Worm (Caenorhabditis elegans) whole organism, L1 larva: ENCODE results near the gene ZC239.22.
A peak's percentile ranks its signal among the peaks of the same experiment; 100 is the strongest.

Experiments used
- C04F5.9 ChIP-seq: sonication (generic microtip); optimal IDR thresholded peaks from 2 replicates; lab custom pipeline; 2016; ENCODE audit warnings: missing genetic modification characterization, missing compliant biosample characterization
- C16A3.4 ChIP-seq: fragments of 150-350 bp; optimal IDR thresholded peaks from 2 replicates; lab custom pipeline; 2014; ENCODE audit warnings: missing biosample characterization, missing genetic modification characterization
- C34B4.2 ChIP-seq: sonication (generic microtip); optimal IDR thresholded peaks from 2 replicates; lab custom pipeline; 2017; ENCODE audit warnings: mild to moderate bottlenecking, missing genetic modification characterization, missing compliant biosample characterization
- Y116A8C.19 ChIP-seq: sonication (generic microtip); optimal IDR thresholded peaks from 2 replicates; lab custom pipeline; 2016; ENCODE audit warnings: missing compliant biosample characterization, missing genetic modification characterization, borderline replicate concordance
- aha-1 ChIP-seq: fragments of 150-350 bp; optimal IDR thresholded peaks from 2 replicates; lab custom pipeline; 2014; ENCODE audit warnings: missing biosample characterization, missing genetic modification characterization
- aly-2 ChIP-seq: fragments of 150-350 bp; optimal IDR thresholded peaks from 2 replicates; lab custom pipeline; 2014; ENCODE audit warnings: missing biosample characterization, missing genetic modification characterization
- blmp-1 ChIP-seq: fragments of 150-350 bp; optimal IDR thresholded peaks from 2 replicates; lab custom pipeline; 2014; ENCODE audit warnings: missing biosample characterization, missing genetic modification characterization
- ceh-63 ChIP-seq: fragments of 200-800 bp; sonication (Bioruptor generic); optimal IDR thresholded peaks from 2 replicates; lab custom pipeline; 2018; ENCODE audit warnings: mild to moderate bottlenecking, missing genetic modification characterization, missing compliant biosample characterization
- ceh-88 ChIP-seq: fragments of 200-800 bp; sonication (Bioruptor generic); IDR thresholded peaks from 2 replicates; pipeline ENCODE4 v1.3.6; 2022; ENCODE audit warnings: missing genetic modification characterization, missing compliant biosample characterization
- ces-1 ChIP-seq: fragments of 150-350 bp; optimal IDR thresholded peaks from 2 replicates; lab custom pipeline; 2014; ENCODE audit warnings: missing biosample characterization, missing genetic modification reagents, missing genetic modification characterization
- efl-1 ChIP-seq, 4 experiments: fragments of 150-350 bp; optimal IDR thresholded peaks in 3 of 4; peaks in 1 of 4; 1 replicate in 1 of 4; 2 replicates in 3 of 4; lab custom pipeline; 2014; ENCODE audit warnings: missing biosample characterization in 2 of 4, missing genetic modification characterization in 2 of 4, missing genetic modification reagents in 2 of 4
- egl-13 ChIP-seq: sonication (generic microtip); optimal IDR thresholded peaks from 2 replicates; lab custom pipeline; 2016; ENCODE audit warnings: missing genotype, missing genetic modification reagents, missing genetic modification characterization, missing compliant biosample characterization
- elt-2 ChIP-seq: sonication (generic microtip); optimal IDR thresholded peaks from 2 replicates; lab custom pipeline; 2016; ENCODE audit warnings: missing genetic modification characterization, mild to moderate bottlenecking, inconsistent platforms, missing compliant biosample characterization, missing genetic modification reagents
- elt-3 ChIP-seq, 6 experiments: fragments of 150-350 bp in 1 of 6; sonication (generic microtip); optimal IDR thresholded peaks; 2 replicates each; lab custom pipeline; 2017 to 2018; ENCODE audit warnings: missing biosample characterization in 6 of 6, missing genetic modification characterization in 6 of 6, inconsistent platforms in 1 of 6
- grh-1 ChIP-seq: fragments of 200-800 bp; sonication (Bioruptor generic); IDR thresholded peaks from 2 replicates; pipeline ENCODE4 v1.3.6; 2022; ENCODE audit warnings: missing genetic modification reagents, missing genetic modification characterization, missing compliant biosample characterization
- hlh-17 ChIP-seq: fragments of 200-800 bp; sonication (Bioruptor generic); optimal IDR thresholded peaks from 2 replicates; lab custom pipeline; 2018; ENCODE audit warnings: missing genetic modification characterization, mild to moderate bottlenecking, missing compliant biosample characterization, moderate library complexity, borderline replicate concordance
- hlh-4 ChIP-seq: sonication (generic microtip); optimal IDR thresholded peaks from 2 replicates; lab custom pipeline; 2016; ENCODE audit warnings: mild to moderate bottlenecking, missing genetic modification characterization, missing compliant biosample characterization
- irx-1 ChIP-seq: sonication (generic microtip); optimal IDR thresholded peaks from 2 replicates; lab custom pipeline; 2016; ENCODE audit warnings: missing genetic modification characterization, missing compliant biosample characterization
- lin-13 ChIP-seq: fragments of 150-350 bp; optimal IDR thresholded peaks from 2 replicates; lab custom pipeline; 2014; ENCODE audit warnings: missing biosample characterization, missing genetic modification reagents, missing genetic modification characterization
- lin-14 ChIP-seq: fragments of 200-800 bp; sonication (Bioruptor generic); optimal IDR thresholded peaks from 2 replicates; lab custom pipeline; 2018; ENCODE audit warnings: mild to moderate bottlenecking, missing genetic modification characterization, moderate library complexity, missing compliant biosample characterization
- lin-15B ChIP-seq: fragments of 150-350 bp; sonication (generic microtip); optimal IDR thresholded peaks from 3 replicates; lab custom pipeline; 2014; ENCODE audit warnings: missing biosample characterization, missing genetic modification characterization
- lin-35 ChIP-seq, 2 experiments: fragments of 150-350 bp; optimal IDR thresholded peaks; 2 replicates each; lab custom pipeline; 2014; ENCODE audit warnings: missing biosample characterization in 2 of 2, missing genetic modification characterization in 2 of 2, missing genetic modification reagents in 2 of 2
- lir-3 ChIP-seq: sonication (generic microtip); optimal IDR thresholded peaks from 2 replicates; lab custom pipeline; 2016; ENCODE audit warnings: mild to moderate bottlenecking, missing genetic modification characterization, moderate library complexity, missing compliant biosample characterization; ENCODE audit not compliant: poor library complexity
- lsy-2 ChIP-seq, 2 experiments: fragments of 150-350 bp; optimal IDR thresholded peaks; 2 replicates each; lab custom pipeline; 2014; ENCODE audit warnings: missing biosample characterization in 2 of 2, missing genetic modification characterization in 2 of 2
- mdl-1 ChIP-seq, 2 experiments: fragments of 150-350 bp; optimal IDR thresholded peaks; 2 replicates each; lab custom pipeline; 2014 to 2017; ENCODE audit warnings: missing biosample characterization in 2 of 2, missing genetic modification characterization in 2 of 2, inconsistent platforms in 1 of 2
- mep-1 ChIP-seq: fragments of 150-350 bp; optimal IDR thresholded peaks from 2 replicates; lab custom pipeline; 2014; ENCODE audit warnings: missing biosample characterization, missing genetic modification characterization
- nhr-11 ChIP-seq: fragments of 150-350 bp; optimal IDR thresholded peaks from 2 replicates; lab custom pipeline; 2014; ENCODE audit warnings: missing biosample characterization, missing genetic modification characterization
- nhr-12 ChIP-seq: sonication (generic microtip); optimal IDR thresholded peaks from 2 replicates; lab custom pipeline; 2017; ENCODE audit warnings: missing biosample characterization, missing genetic modification characterization
- nhr-20 ChIP-seq: sonication (generic microtip); optimal IDR thresholded peaks from 2 replicates; lab custom pipeline; 2016; ENCODE audit warnings: mild to moderate bottlenecking, missing genetic modification characterization, missing compliant biosample characterization
- nhr-237 ChIP-seq: fragments of 150-350 bp; optimal IDR thresholded peaks from 2 replicates; lab custom pipeline; 2014; ENCODE audit warnings: missing biosample characterization, missing genetic modification characterization
- nhr-28 ChIP-seq: fragments of 150-350 bp; optimal IDR thresholded peaks from 2 replicates; lab custom pipeline; 2014; ENCODE audit warnings: missing biosample characterization, missing genetic modification characterization
- nhr-47 ChIP-seq: sonication (generic microtip); optimal IDR thresholded peaks from 2 replicates; lab custom pipeline; 2016; ENCODE audit warnings: mild to moderate bottlenecking, missing genetic modification characterization, moderate library complexity, missing compliant biosample characterization
- nhr-71 ChIP-seq: sonication (generic microtip); optimal IDR thresholded peaks from 2 replicates; lab custom pipeline; 2016; ENCODE audit warnings: mild to moderate bottlenecking, missing genetic modification characterization, moderate library complexity, missing compliant biosample characterization
- nhr-77 ChIP-seq: fragments of 150-350 bp; optimal IDR thresholded peaks from 2 replicates; lab custom pipeline; 2014; ENCODE audit warnings: missing biosample characterization, missing genetic modification characterization
- pag-3 ChIP-seq: sonication (generic microtip); optimal IDR thresholded peaks from 2 replicates; lab custom pipeline; 2017; ENCODE audit warnings: missing genetic modification characterization, mild to moderate bottlenecking, missing compliant biosample characterization, antibody characterized with exemption, borderline replicate concordance; ENCODE audit not compliant: insufficient read depth
- unc-130 ChIP-seq: fragments of 150-350 bp; optimal IDR thresholded peaks from 2 replicates; lab custom pipeline; 2017; ENCODE audit warnings: missing biosample characterization, missing genetic modification characterization, inconsistent platforms
- unc-30 ChIP-seq: sonication (generic microtip); optimal IDR thresholded peaks from 2 replicates; lab custom pipeline; 2017; ENCODE audit warnings: missing biosample characterization, missing genetic modification characterization
- unc-86 ChIP-seq: sonication (generic microtip); optimal IDR thresholded peaks from 2 replicates; lab custom pipeline; 2016; ENCODE audit warnings: missing genetic modification characterization, missing compliant biosample characterization
- vab-15 ChIP-seq: sonication (generic microtip); optimal IDR thresholded peaks from 2 replicates; lab custom pipeline; 2017; ENCODE audit warnings: missing genotype, mild to moderate bottlenecking, missing genetic modification characterization, missing compliant biosample characterization
- zag-1 ChIP-seq: fragments of 150-350 bp; optimal IDR thresholded peaks from 2 replicates; lab custom pipeline; 2014; ENCODE audit warnings: missing biosample characterization, missing genetic modification characterization
- ztf-11 ChIP-seq, 2 experiments: sonication (generic microtip); optimal IDR thresholded peaks; 2 replicates each; lab custom pipeline; 2016 to 2017; ENCODE audit warnings: missing genetic modification characterization in 2 of 2, missing biosample characterization in 1 of 2, missing compliant biosample characterization in 1 of 2
- ztf-4 ChIP-seq: fragments of 150-350 bp; optimal IDR thresholded peaks from 2 replicates; lab custom pipeline; 2014; ENCODE audit warnings: missing biosample characterization, missing genetic modification characterization

Gene ZC239.22

DNA sequence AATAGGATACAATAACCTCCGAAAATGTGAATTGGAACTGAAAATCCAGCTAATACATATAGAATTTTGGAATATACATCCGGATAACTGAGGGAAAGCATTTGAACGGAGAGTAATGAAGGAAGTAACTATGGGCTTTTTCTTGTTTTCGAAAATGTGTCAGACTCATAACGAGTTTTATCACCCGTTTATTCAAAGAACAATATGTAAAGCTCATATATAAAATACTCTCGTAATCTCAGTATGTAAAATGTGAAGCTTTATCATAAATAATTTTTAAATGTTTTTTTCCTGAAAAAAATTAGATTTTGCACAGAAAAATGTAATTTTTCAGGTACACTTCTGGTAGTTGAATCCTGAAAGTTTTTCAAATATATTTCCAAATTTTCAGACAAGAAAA, 9.8 kb upstream of the ZC239.22 start, which contains the start of gene srh-297:
Gene srh-297 (minus strand): TSS at position 101 of the 400 bp plus-strand sequence.
- TF ChIP-seq nhr-71 (no peak), aha-1 (tag; lab: Kevin White, UChicago) (no peak), efl-1 (optimal IDR thresholded peaks at IDR 0.05; lab: Kevin White, UChicago) (no peak), efl-1 (GFP tag; optimal IDR thresholded peaks at IDR 0.05 in 1 of 2; lab: Kevin White, UChicago) (no peak), elt-3 (tag; optimal IDR thresholded peaks at IDR 0.05; lab: Kevin White, UChicago) (no peak), ztf-11 (tag; optimal IDR thresholded peaks at IDR 0.05; lab: Kevin White, UChicago) (no peak), unc-30 (tag; lab: Kevin White, UChicago) (no peak), lin-13 (no peak), nhr-77 (tag; lab: Kevin White, UChicago) (no peak), nhr-28 (tag; lab: Kevin White, UChicago) (no peak), hlh-4 (no peak), irx-1 (no peak), aly-2 (tag; lab: Kevin White, UChicago) (no peak), C04F5.9 (tag; lab: Kevin White, UChicago) (no peak), Y116A8C.19 (tag; lab: Kevin White, UChicago) (no peak), C16A3.4 (tag; lab: Kevin White, UChicago) (no peak), ces-1 (no peak), pag-3 (tag; lab: Kevin White, UChicago) (no peak), lin-35 (GFP tag; optimal IDR thresholded peaks at IDR 0.05; lab: Kevin White, UChicago) (no peak), zag-1 (no peak)

DNA sequence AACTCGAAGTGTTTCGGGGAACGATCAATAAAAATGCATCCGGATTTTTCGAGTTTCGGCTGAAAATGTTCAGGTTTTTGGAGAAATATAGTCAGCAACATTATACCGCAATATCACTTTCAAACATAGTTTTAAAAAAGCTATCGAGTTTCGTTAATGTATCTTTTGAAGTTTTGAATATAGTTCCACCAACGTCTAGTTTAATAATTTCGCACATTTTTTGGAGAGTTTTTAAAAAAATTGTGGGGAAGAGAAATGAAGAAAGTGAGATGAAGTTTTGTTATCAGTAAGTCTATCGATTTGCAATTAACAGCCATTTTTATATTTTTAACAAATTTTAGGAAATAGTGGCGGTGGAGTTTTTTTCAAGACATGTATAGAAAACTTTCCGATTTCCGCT, 5.2 kb upstream of the ZC239.22 start, which contains the start of gene ZC239.17:
Gene ZC239.17 (minus strand): TSS at position 101 of the 400 bp plus-strand sequence.
- TF ChIP-seq aha-1 (tag; lab: Kevin White, UChicago): no peak
- no peak for TF ChIP-seq unc-130 (tag; lab: Kevin White, UChicago)
- TF ChIP-seq C34B4.2: no peak
- TF ChIP-seq C04F5.9 (tag; lab: Kevin White, UChicago): no peak
- no peak for TF ChIP-seq vab-15 (tag; lab: Kevin White, UChicago)
- no peak for TF ChIP-seq nhr-237 (tag; lab: Kevin White, UChicago)
- no peak for TF ChIP-seq egl-13 (tag; lab: Kevin White, UChicago)
- TF ChIP-seq nhr-47 (tag; lab: Kevin White, UChicago): no peak
- no peak for TF ChIP-seq mep-1 (tag; lab: Kevin White, UChicago)
- TF ChIP-seq ztf-4 (tag; lab: Kevin White, UChicago): no peak
- TF ChIP-seq ceh-88 (GFP tag; lab: Robert Waterston, UW): no peak
- no peak for TF ChIP-seq mdl-1 (tag; optimal IDR thresholded peaks at IDR 0.05; lab: Kevin White, UChicago)

DNA sequence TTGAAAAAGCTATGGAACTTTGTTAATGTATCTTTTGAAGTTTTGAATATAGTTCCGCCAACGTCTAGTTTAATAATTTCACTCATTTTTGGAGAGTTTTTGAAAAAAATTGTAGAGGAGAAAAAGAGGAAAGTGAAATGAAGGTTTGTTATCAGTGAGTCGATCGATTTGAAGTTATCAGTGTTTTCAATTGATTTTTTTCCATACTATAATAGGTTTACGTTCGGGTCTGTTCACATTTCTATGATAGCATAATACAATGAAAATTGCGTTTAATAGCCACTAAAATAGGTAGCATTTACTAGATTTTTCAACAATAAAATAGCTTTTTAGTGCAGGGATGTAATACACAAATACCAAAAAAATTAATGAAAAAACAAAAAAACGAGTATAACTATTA, 4.6 kb upstream of the ZC239.22 start, which contains the start of gene ZC239.16:
Gene ZC239.16 (minus strand): TSS at position 120 of the 400 bp plus-strand sequence.
- TF ChIP-seq ceh-63 (GFP tag; lab: Kevin White, UChicago) (no peak), elt-2 (tag; lab: Kevin White, UChicago) (peak; percentile 44), lin-13 (no peak), egl-13 (tag; lab: Kevin White, UChicago) (no peak)

DNA sequence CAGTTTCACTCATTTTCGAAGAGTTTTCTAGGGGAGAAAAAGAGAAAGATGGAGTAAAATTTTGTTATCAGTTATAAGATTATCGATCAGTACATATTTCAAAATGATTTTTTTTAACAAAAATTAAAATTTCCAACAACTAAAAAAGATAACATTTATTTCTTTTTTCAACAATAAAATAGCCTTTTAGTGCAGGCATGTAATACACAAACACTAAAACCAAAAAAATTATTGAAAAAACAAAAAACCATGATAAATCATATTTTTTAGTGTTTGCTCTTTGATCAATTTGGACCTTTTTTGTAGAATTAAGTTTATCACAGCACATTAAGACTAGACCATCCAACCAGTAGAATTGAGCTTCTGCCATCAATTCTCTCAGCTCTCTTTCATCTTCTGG, 4.0 kb upstream of the ZC239.22 start, which contains the start of gene ZC239.15:
Gene ZC239.15 (minus strand): TSS at position 101 of the 400 bp plus-strand sequence.
- no peak for TF ChIP-seq lsy-2 (tag; optimal IDR thresholded peaks at IDR 0.05; lab: Kevin White, UChicago)
- TF ChIP-seq lin-15B (tag; lab: Kevin White, UChicago): no peak
- no peak for TF ChIP-seq ztf-4 (tag; lab: Kevin White, UChicago)
- TF ChIP-seq elt-2 (tag; lab: Kevin White, UChicago): no peak
- TF ChIP-seq nhr-28 (tag; lab: Kevin White, UChicago): no peak
- no peak for TF ChIP-seq lin-14 (GFP tag; lab: Kevin White, UChicago)
- TF ChIP-seq hlh-17 (GFP tag; lab: Kevin White, UChicago): no peak
- TF ChIP-seq nhr-20: no peak
- TF ChIP-seq nhr-11: no peak
- no peak for TF ChIP-seq nhr-71
- TF ChIP-seq grh-1 (GFP tag; lab: Robert Waterston, UW): no peak
- TF ChIP-seq lir-3 (tag; lab: Kevin White, UChicago): no peak
- no peak for TF ChIP-seq unc-86
- no peak for TF ChIP-seq nhr-12
- no peak for TF ChIP-seq unc-30 (tag; lab: Kevin White, UChicago)
- no peak for TF ChIP-seq egl-13 (tag; lab: Kevin White, UChicago)
- TF ChIP-seq blmp-1: no peak
